Worm (Caenorhabditis elegans) whole organism, mixed stage, embryonic: ENCODE measurements around the gene srw-9.
A peak's percentile ranks its signal among the peaks of the same experiment; 100 is the strongest.

Experiments used
- M03D4.4 ChIP-seq: sonication (generic microtip); optimal IDR thresholded peaks from 2 replicates; lab custom pipeline; 2017; ENCODE audit warnings: mild to moderate bottlenecking, missing genetic modification characterization, missing compliant biosample characterization
- bed-3 ChIP-seq: fragments of 200-800 bp; sonication (Bioruptor generic); optimal IDR thresholded peaks from 3 replicates; lab custom pipeline; 2018; ENCODE audit warnings: mild to moderate bottlenecking, missing genetic modification characterization, moderate library complexity, missing compliant biosample characterization
- blmp-1 ChIP-seq: fragments of 150-350 bp; optimal IDR thresholded peaks from 2 replicates; lab custom pipeline; 2014; ENCODE audit warnings: missing biosample characterization, missing genetic modification characterization
- ceh-43 ChIP-seq: fragments of 200-800 bp; sonication (Bioruptor generic); optimal IDR thresholded peaks from 2 replicates; lab custom pipeline; 2018; ENCODE audit warnings: mild to moderate bottlenecking, missing genetic modification characterization, moderate library complexity, missing compliant biosample characterization
- ceh-83 ChIP-seq: fragments of 200-800 bp; sonication (Bioruptor generic); optimal IDR thresholded peaks from 2 replicates; lab custom pipeline; 2018; ENCODE audit warnings: mild to moderate bottlenecking, missing genetic modification characterization, missing compliant biosample characterization
- ces-1 ChIP-seq: fragments of 150-350 bp; optimal IDR thresholded peaks from 2 replicates; lab custom pipeline; 2014; ENCODE audit warnings: missing biosample characterization, missing genetic modification reagents, missing genetic modification characterization
- cnd-1 ChIP-seq: fragments of 200-800 bp; sonication (Bioruptor generic); optimal IDR thresholded peaks from 2 replicates; lab custom pipeline; 2018; ENCODE audit warnings: mild to moderate bottlenecking, missing genetic modification characterization, missing compliant biosample characterization
- drap-1 ChIP-seq: fragments of 200-800 bp; sonication (Bioruptor generic); optimal IDR thresholded peaks from 3 replicates; lab custom pipeline; 2018; ENCODE audit warnings: mild to moderate bottlenecking, missing genetic modification characterization, missing compliant biosample characterization
- elt-1 ChIP-seq: sonication (generic microtip); optimal IDR thresholded peaks from 2 replicates; lab custom pipeline; 2017; ENCODE audit warnings: missing genetic modification characterization, mild to moderate bottlenecking, missing compliant biosample characterization, antibody characterized with exemption, moderate library complexity, borderline replicate concordance; ENCODE audit not compliant: insufficient read depth
- elt-3 ChIP-seq: fragments of 150-350 bp; optimal IDR thresholded peaks from 2 replicates; lab custom pipeline; 2014; ENCODE audit warnings: missing biosample characterization, missing genetic modification characterization
- flh-1 ChIP-seq: fragments of 200-800 bp; sonication (Bioruptor generic); optimal IDR thresholded peaks from 2 replicates; lab custom pipeline; 2018; ENCODE audit warnings: mild to moderate bottlenecking, missing genetic modification characterization, moderate library complexity, missing compliant biosample characterization
- ham-2 ChIP-seq: fragments of 200-800 bp; sonication (Bioruptor generic); optimal IDR thresholded peaks from 2 replicates; lab custom pipeline; 2018; ENCODE audit warnings: mild to moderate bottlenecking, missing genetic modification characterization, missing compliant biosample characterization
- hlh-1 ChIP-seq: fragments of 150-350 bp; optimal IDR thresholded peaks from 2 replicates; lab custom pipeline; 2014; ENCODE audit warnings: missing biosample characterization, missing genetic modification reagents, missing genetic modification characterization
- lin-13 ChIP-seq: fragments of 150-350 bp; optimal IDR thresholded peaks from 2 replicates; lab custom pipeline; 2014; ENCODE audit warnings: missing biosample characterization, missing genetic modification characterization
- lin-32 ChIP-seq: fragments of 200-800 bp; sonication (Bioruptor generic); optimal IDR thresholded peaks from 2 replicates; lab custom pipeline; 2018; ENCODE audit warnings: mild to moderate bottlenecking, missing genetic modification characterization, missing compliant biosample characterization
- lsy-2 ChIP-seq: fragments of 150-350 bp; optimal IDR thresholded peaks from 2 replicates; lab custom pipeline; 2014; ENCODE audit warnings: missing biosample characterization, missing genetic modification characterization
- mab-5 ChIP-seq: fragments of 150-350 bp; optimal IDR thresholded peaks from 2 replicates; lab custom pipeline; 2014; ENCODE audit warnings: missing biosample characterization, missing genetic modification characterization
- mls-2 ChIP-seq: sonication (generic microtip); optimal IDR thresholded peaks from 2 replicates; lab custom pipeline; 2016; ENCODE audit warnings: mild to moderate bottlenecking, missing genetic modification characterization, moderate library complexity, missing compliant biosample characterization
- nhr-2 ChIP-seq: fragments of 150-350 bp; optimal IDR thresholded peaks from 2 replicates; lab custom pipeline; 2014; ENCODE audit warnings: missing biosample characterization, missing genetic modification characterization
- nhr-237 ChIP-seq: fragments of 150-350 bp; optimal IDR thresholded peaks from 2 replicates; lab custom pipeline; 2014; ENCODE audit warnings: missing biosample characterization, missing genetic modification characterization
- pha-4 ChIP-seq: fragments of 150-350 bp; optimal IDR thresholded peaks from 2 replicates; lab custom pipeline; 2018; ENCODE audit warnings: missing biosample characterization, missing genetic modification reagents, missing genetic modification characterization
- sem-2 ChIP-seq: fragments of 200-800 bp; sonication (Bioruptor generic); optimal IDR thresholded peaks from 2 replicates; lab custom pipeline; 2018; ENCODE audit warnings: mild to moderate bottlenecking, missing genetic modification characterization, missing compliant biosample characterization
- snpc-4 ChIP-seq: fragments of 150-350 bp; optimal IDR thresholded peaks from 2 replicates; lab custom pipeline; 2014; ENCODE audit warnings: missing biosample characterization, missing genetic modification characterization
- sptf-1 ChIP-seq: sonication (generic microtip); optimal IDR thresholded peaks from 2 replicates; lab custom pipeline; 2017; ENCODE audit warnings: mild to moderate bottlenecking, missing genetic modification characterization, moderate library complexity, missing compliant biosample characterization
- unc-120 ChIP-seq: sonication (generic microtip); optimal IDR thresholded peaks from 2 replicates; lab custom pipeline; 2017; ENCODE audit warnings: missing genetic modification characterization, missing compliant biosample characterization; ENCODE audit not compliant: poor library complexity, severe bottlenecking
- unc-39 ChIP-seq: fragments of 150-350 bp; optimal IDR thresholded peaks from 2 replicates; lab custom pipeline; 2014; ENCODE audit warnings: missing biosample characterization, missing genetic modification characterization
- unc-62 ChIP-seq: fragments of 150-350 bp; optimal IDR thresholded peaks from 2 replicates; lab custom pipeline; 2014; ENCODE audit warnings: missing biosample characterization, missing genetic modification reagents, missing genetic modification characterization
- zip-8 ChIP-seq: fragments of 150-350 bp; optimal IDR thresholded peaks from 2 replicates; lab custom pipeline; 2014; ENCODE audit warnings: missing biosample characterization, missing genetic modification characterization
- ztf-11 ChIP-seq: fragments of 150-350 bp; optimal IDR thresholded peaks from 2 replicates; lab custom pipeline; 2014; ENCODE audit warnings: missing biosample characterization, missing genetic modification characterization

The srw-9 gene

DNA sequence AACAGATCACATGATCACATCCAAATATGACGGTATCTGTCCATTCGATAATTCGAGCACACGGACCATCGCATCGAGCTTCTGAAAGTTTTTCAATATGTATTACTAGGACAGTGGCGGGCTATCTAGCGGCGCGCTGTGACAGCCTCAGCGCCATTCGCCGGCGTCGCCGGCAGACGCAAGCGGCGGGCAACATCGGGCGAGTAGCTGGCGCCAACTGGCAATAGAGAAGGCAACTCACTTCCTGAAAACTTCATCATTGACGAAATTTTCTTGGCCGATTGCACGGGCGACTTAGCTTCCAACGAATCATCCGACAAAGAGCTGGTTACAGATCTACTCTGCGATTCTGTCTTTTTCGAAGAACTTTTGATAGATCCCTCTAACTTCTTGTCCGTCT lies 30.8 kb downstream of the srw-9 start:
- no peak for TF ChIP-seq ceh-83 (GFP tag; lab: Kevin White, UChicago)
- TF ChIP-seq lsy-2, result no peak
- TF ChIP-seq ztf-11, result no peak
- no peak for TF ChIP-seq ham-2 (GFP tag; lab: Kevin White, UChicago)
- no peak for TF ChIP-seq snpc-4 (tag; lab: Kevin White, UChicago)
- no peak for TF ChIP-seq unc-62
- TF ChIP-seq blmp-1, result no peak
- no peak for TF ChIP-seq unc-120 (tag; lab: Kevin White, UChicago)
- no peak for TF ChIP-seq cnd-1 (tag; lab: Kevin White, UChicago)
- no peak for TF ChIP-seq elt-3 (tag; lab: Kevin White, UChicago)
- TF ChIP-seq bed-3, result no peak
- TF ChIP-seq hlh-1 (tag; lab: Kevin White, UChicago), result no peak
- no peak for TF ChIP-seq mls-2 (tag; lab: Kevin White, UChicago)
- TF ChIP-seq lin-32 (GFP tag; lab: Kevin White, UChicago), result no peak
- TF ChIP-seq nhr-237 (tag; lab: Kevin White, UChicago), result no peak
- TF ChIP-seq, all 35 proteins: peak for 0

DNA sequence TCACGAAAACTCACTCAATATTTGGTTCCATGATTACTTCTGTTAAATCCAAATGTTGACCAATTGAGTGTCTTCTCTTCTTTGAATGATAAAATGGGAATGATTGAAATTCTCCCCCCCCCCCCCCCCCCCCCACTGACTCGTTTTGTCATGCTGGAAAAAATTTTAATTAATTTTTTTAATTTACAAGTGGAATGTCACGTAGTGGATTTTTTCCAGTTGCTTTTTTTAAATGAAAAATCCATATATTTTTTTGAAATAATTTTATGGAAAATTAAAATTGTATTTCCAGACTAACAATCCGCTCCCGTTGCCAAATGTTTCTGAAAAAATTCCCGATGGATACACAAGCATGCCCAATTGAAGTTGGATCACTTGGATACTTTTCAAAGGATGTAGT lies 32.0 kb downstream of the srw-9 start, which contains the start of gene BE10.1:
Gene BE10.1 (minus strand): TSS at position 101 of the 400 bp plus-strand sequence.
- TF ChIP-seq zip-8 (tag; lab: Kevin White, UChicago), result no peak
- no peak for TF ChIP-seq drap-1 (GFP tag; lab: Kevin White, UChicago)
- TF ChIP-seq unc-39 (tag; lab: Kevin White, UChicago), result no peak
- TF ChIP-seq ztf-11, result no peak

ce11 chrIII:12794200-12794599 lies 36.7 kb downstream of the srw-9 start:
- TF ChIP-seq pha-4, result no peak
- no peak for TF ChIP-seq sptf-1
- TF ChIP-seq flh-1 (GFP tag; lab: Kevin White, UChicago), result no peak
- no peak for TF ChIP-seq nhr-237 (tag; lab: Kevin White, UChicago)

DNA sequence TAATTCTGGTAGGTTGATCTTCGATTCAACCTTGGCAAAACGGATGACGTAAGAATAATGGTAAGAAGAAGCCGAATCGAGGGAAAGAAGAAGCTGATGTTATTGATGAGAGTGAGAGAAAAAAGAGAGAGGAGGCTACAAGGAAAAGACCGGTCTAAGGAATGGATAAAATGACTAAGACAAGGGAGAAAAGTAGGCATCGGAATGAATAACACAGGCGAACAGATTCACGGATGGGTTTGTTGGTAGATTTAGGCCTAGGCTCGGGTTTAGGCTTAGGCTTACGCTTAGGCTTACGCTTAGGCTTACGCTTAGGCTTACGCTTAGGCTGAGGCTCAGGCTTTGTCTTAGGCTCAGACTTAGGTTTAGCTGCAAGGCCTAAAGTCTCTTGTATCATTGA lies 41.0 kb downstream of the srw-9 start, which contains the start of gene agmo-1:
Gene agmo-1 (minus strand): TSS at position 101 of the 400 bp plus-strand sequence.
- TF ChIP-seq elt-3 (tag; lab: Kevin White, UChicago) (no peak), unc-62 (no peak), flh-1 (GFP tag; lab: Kevin White, UChicago) (no peak), ces-1 (GFP tag; lab: Kevin White, UChicago) (no peak), zip-8 (tag; lab: Kevin White, UChicago) (no peak), unc-120 (tag; lab: Kevin White, UChicago) (no peak), cnd-1 (tag; lab: Kevin White, UChicago) (no peak), sptf-1 (no peak), lin-13 (tag; lab: Kevin White, UChicago) (no peak), lsy-2 (no peak), nhr-2 (no peak), sem-2 (GFP tag; lab: Kevin White, UChicago) (no peak), mls-2 (tag; lab: Kevin White, UChicago) (no peak), bed-3 (no peak), hlh-1 (tag; lab: Kevin White, UChicago) (no peak), ceh-43 (GFP tag; lab: Kevin White, UChicago) (no peak), mab-5 (no peak)
- TF ChIP-seq, all 35 proteins: peak for 0

- TF ChIP-seq ham-2 (GFP tag; lab: Kevin White, UChicago), result peak; percentile 95
- no peak for TF ChIP-seq lsy-2
- peak; percentile 96 for TF ChIP-seq blmp-1
- peak; percentile 70 for TF ChIP-seq elt-1 (tag; lab: Kevin White, UChicago)
- TF ChIP-seq, all 35 proteins: peak for 3
Observed at ce11 chrIII:12800529-12800928, 43.1 kb downstream of the srw-9 start.

- TF ChIP-seq hlh-1 (tag; lab: Kevin White, UChicago) (no peak), elt-3 (tag; lab: Kevin White, UChicago) (no peak), cnd-1 (tag; lab: Kevin White, UChicago) (no peak), ces-1 (GFP tag; lab: Kevin White, UChicago) (no peak), M03D4.4 (no peak), bed-3 (no peak), mab-5 (no peak)
- TF ChIP-seq, all 35 proteins: peak for 0
Observed at ce11 chrIII:12806712-12807111, 49.2 kb downstream of the srw-9 start, which contains the start of gene BE10.5. BE10.5 (minus strand) TSS chrIII:12806812.
